Worm (Caenorhabditis elegans) whole organism, L4 larva: Measurements from ENCODE around the gene gpa-18.
A peak's percentile ranks its signal among the peaks of the same experiment; 100 is the strongest.

Source experiments
- D1046.2 ChIP-seq: fragments of 200-800 bp; sonication (Bioruptor generic); IDR thresholded peaks from 2 replicates; pipeline ENCODE4 v1.3.6; 2022; ENCODE audit warnings: missing genetic modification characterization, missing compliant biosample characterization
- F49E8.2 ChIP-seq: sonication (generic microtip); optimal IDR thresholded peaks from 2 replicates; lab custom pipeline; 2016; ENCODE audit warnings: missing compliant biosample characterization, mild to moderate bottlenecking, missing genetic modification characterization, borderline replicate concordance
- ZK546.5 ChIP-seq, 2 experiments: sonication (generic microtip); optimal IDR thresholded peaks; 2 replicates each; lab custom pipeline; 2017; ENCODE audit warnings: missing biosample characterization in 2 of 2, missing genetic modification characterization in 2 of 2
- aha-1 ChIP-seq: fragments of 150-350 bp; peaks from one replicate; lab custom pipeline; 2014; ENCODE audit warnings: missing biosample characterization, missing genetic modification characterization
- aly-2 ChIP-seq: sonication (generic microtip); optimal IDR thresholded peaks from 2 replicates; lab custom pipeline; 2018; ENCODE audit warnings: missing biosample characterization, missing genetic modification characterization
- arid-1 ChIP-seq: fragments of 200-800 bp; sonication (Bioruptor generic); conservative IDR thresholded peaks from 2 replicates; pipeline ENCODE4 v1.3.6; 2022; ENCODE audit warnings: missing genetic modification reagents, missing genetic modification characterization, missing compliant biosample characterization
- ceh-20 ChIP-seq: fragments of 200-800 bp; sonication (Bioruptor generic); IDR thresholded peaks from 2 replicates; pipeline ENCODE4 v1.3.6; 2022; ENCODE audit warnings: missing genetic modification reagents, missing genetic modification characterization, missing compliant biosample characterization
- ceh-28 ChIP-seq: fragments of 150-350 bp; optimal IDR thresholded peaks from 2 replicates; lab custom pipeline; 2014; ENCODE audit warnings: missing biosample characterization, missing genetic modification reagents, missing genetic modification characterization
- ceh-44 ChIP-seq: fragments of 200-800 bp; sonication (Bioruptor generic); IDR thresholded peaks from 2 replicates; pipeline ENCODE4 v1.3.6; 2022; ENCODE audit warnings: missing genetic modification reagents, missing genetic modification characterization, missing compliant biosample characterization
- ceh-62 ChIP-seq: sonication (generic microtip); optimal IDR thresholded peaks from 2 replicates; lab custom pipeline; 2017; ENCODE audit warnings: missing biosample characterization, missing genetic modification characterization
- ceh-82 ChIP-seq: sonication (generic microtip); optimal IDR thresholded peaks from 2 replicates; lab custom pipeline; 2017; ENCODE audit warnings: missing biosample characterization, missing genetic modification characterization
- dmd-6 ChIP-seq: fragments of 200-800 bp; sonication (Bioruptor generic); IDR thresholded peaks from 2 replicates; pipeline ENCODE4 v1.3.6; 2022; ENCODE audit warnings: missing genetic modification reagents, missing genetic modification characterization, missing compliant biosample characterization
- dmd-8 ChIP-seq: fragments of 200-800 bp; sonication (Bioruptor generic); IDR thresholded peaks from 2 replicates; pipeline ENCODE4 v1.3.6; 2022; ENCODE audit warnings: missing genetic modification characterization, missing compliant biosample characterization
- dmd-9 ChIP-seq: fragments of 200-800 bp; sonication (Bioruptor generic); IDR thresholded peaks from 2 replicates; pipeline ENCODE4 v1.3.6; 2022; ENCODE audit warnings: missing genetic modification reagents, missing genetic modification characterization, missing compliant biosample characterization
- dpl-1 ChIP-seq: fragments of 150-350 bp; optimal IDR thresholded peaks from 2 replicates; lab custom pipeline; 2014; ENCODE audit warnings: missing biosample characterization, missing genetic modification reagents, missing genetic modification characterization
- duxl-1 ChIP-seq: sonication (generic microtip); optimal IDR thresholded peaks from 2 replicates; lab custom pipeline; 2016; ENCODE audit warnings: mild to moderate bottlenecking, missing genetic modification characterization, moderate library complexity, missing compliant biosample characterization; ENCODE audit not compliant: poor library complexity
- egl-27 ChIP-seq: sonication (generic microtip); optimal IDR thresholded peaks from 3 replicates; lab custom pipeline; 2017; ENCODE audit warnings: missing biosample characterization, missing genetic modification reagents, missing genetic modification characterization
- fkh-10 ChIP-seq: fragments of 150-350 bp; optimal IDR thresholded peaks from 2 replicates; lab custom pipeline; 2014; ENCODE audit warnings: missing biosample characterization, missing genetic modification reagents, missing genetic modification characterization
- fos-1 ChIP-seq: fragments of 150-350 bp; optimal IDR thresholded peaks from 2 replicates; lab custom pipeline; 2014; ENCODE audit warnings: missing biosample characterization, missing genetic modification characterization
- jun-1 ChIP-seq: fragments of 150-350 bp; optimal IDR thresholded peaks from 2 replicates; lab custom pipeline; 2014; ENCODE audit warnings: missing biosample characterization, missing genetic modification reagents, missing genetic modification characterization
- lim-7 ChIP-seq: fragments of 200-800 bp; sonication (Bioruptor generic); IDR thresholded peaks from 2 replicates; pipeline ENCODE4 v1.3.6; 2022; ENCODE audit warnings: missing genetic modification characterization, missing compliant biosample characterization
- lin-1 ChIP-seq: fragments of 200-800 bp; sonication (Bioruptor generic); IDR thresholded peaks from 2 replicates; pipeline ENCODE4 v1.3.6; 2022; ENCODE audit warnings: missing genetic modification reagents, missing genetic modification characterization, missing compliant biosample characterization
- lin-15B ChIP-seq: fragments of 150-350 bp; sonication (generic microtip); optimal IDR thresholded peaks from 3 replicates; lab custom pipeline; 2014; ENCODE audit warnings: missing biosample characterization, missing genetic modification characterization
- lin-38 ChIP-seq: fragments of 200-800 bp; sonication (Bioruptor generic); IDR thresholded peaks from 2 replicates; pipeline ENCODE4 v1.3.6; 2022; ENCODE audit warnings: missing genetic modification reagents, missing genetic modification characterization, missing compliant biosample characterization
- madf-9 ChIP-seq: fragments of 200-800 bp; sonication (Bioruptor generic); conservative IDR thresholded peaks from 2 replicates; pipeline ENCODE4 v1.3.6; 2022; ENCODE audit warnings: missing genetic modification reagents, missing genetic modification characterization, missing compliant biosample characterization
- mdt-29 ChIP-seq: fragments of 200-800 bp; sonication (Bioruptor generic); IDR thresholded peaks from 2 replicates; pipeline ENCODE4 v1.3.6; 2022; ENCODE audit warnings: missing genetic modification reagents, missing genetic modification characterization, missing compliant biosample characterization
- mep-1 ChIP-seq: fragments of 150-350 bp; sonication (generic microtip); optimal IDR thresholded peaks from 3 replicates; lab custom pipeline; 2014; ENCODE audit warnings: missing biosample characterization, missing genetic modification characterization
- mxl-2 ChIP-seq: fragments of 200-800 bp; sonication (Bioruptor generic); conservative IDR thresholded peaks from 2 replicates; pipeline ENCODE4 v1.3.6; 2022; ENCODE audit warnings: missing genetic modification reagents, missing genetic modification characterization, missing compliant biosample characterization
- mxl-3 ChIP-seq: fragments of 200-800 bp; sonication (Bioruptor generic); optimal IDR thresholded peaks from 2 replicates; lab custom pipeline; 2018; ENCODE audit warnings: mild to moderate bottlenecking, missing genetic modification characterization, missing compliant biosample characterization
- nhr-10 ChIP-seq: fragments of 150-350 bp; optimal IDR thresholded peaks from 2 replicates; lab custom pipeline; 2014; ENCODE audit warnings: missing biosample characterization, missing genetic modification characterization
- nhr-11 ChIP-seq: fragments of 150-350 bp; optimal IDR thresholded peaks from 2 replicates; lab custom pipeline; 2014; ENCODE audit warnings: missing biosample characterization, missing genetic modification characterization
- nhr-237 ChIP-seq: sonication (generic microtip); optimal IDR thresholded peaks from 2 replicates; lab custom pipeline; 2017; ENCODE audit warnings: missing biosample characterization, missing genetic modification characterization
- nhr-28 ChIP-seq: fragments of 150-350 bp; optimal IDR thresholded peaks from 2 replicates; lab custom pipeline; 2014; ENCODE audit warnings: missing biosample characterization, missing genetic modification characterization
- nhr-42 ChIP-seq: fragments of 200-800 bp; sonication (Bioruptor generic); IDR thresholded peaks from 2 replicates; pipeline ENCODE4 v1.3.6; 2022; ENCODE audit warnings: missing genetic modification characterization, missing compliant biosample characterization
- php-3 ChIP-seq: fragments of 200-800 bp; sonication (Bioruptor generic); IDR thresholded peaks from 2 replicates; pipeline ENCODE4 v1.3.6; 2022; ENCODE audit warnings: missing genetic modification reagents, missing genetic modification characterization, missing compliant biosample characterization
- rbr-2 ChIP-seq: sonication (generic microtip); optimal IDR thresholded peaks from 2 replicates; lab custom pipeline; 2016; ENCODE audit warnings: missing genotype, missing genetic modification characterization, missing compliant biosample characterization
- skn-1 ChIP-seq: fragments of 150-350 bp; optimal IDR thresholded peaks from 2 replicates; lab custom pipeline; 2014; ENCODE audit warnings: missing biosample characterization, missing genetic modification characterization
- snpc-1.2 ChIP-seq: fragments of 200-800 bp; sonication (Bioruptor generic); IDR thresholded peaks from 2 replicates; pipeline ENCODE4 v1.3.6; 2022; ENCODE audit warnings: missing genetic modification reagents, missing genetic modification characterization, missing compliant biosample characterization
- unc-130 ChIP-seq: sonication (generic microtip); optimal IDR thresholded peaks from 2 replicates; lab custom pipeline; 2016; ENCODE audit warnings: missing genetic modification reagents, missing genetic modification characterization, missing compliant biosample characterization
- unc-62 ChIP-seq, 3 experiments: fragments of 150-350 bp in 1 of 3; sonication (generic microtip); optimal IDR thresholded peaks in 2 of 3; peaks in 1 of 3; 1 replicate in 1 of 3; 2 replicates in 2 of 3; lab custom pipeline; 2014 to 2017; ENCODE audit warnings: missing biosample characterization in 3 of 3, missing genetic modification characterization in 3 of 3, missing genetic modification reagents in 3 of 3, missing genotype in 1 of 3
- zag-1 ChIP-seq: fragments of 150-350 bp; optimal IDR thresholded peaks from 2 replicates; lab custom pipeline; 2014; ENCODE audit warnings: missing biosample characterization, missing genetic modification characterization

Gene gpa-18

DNA sequence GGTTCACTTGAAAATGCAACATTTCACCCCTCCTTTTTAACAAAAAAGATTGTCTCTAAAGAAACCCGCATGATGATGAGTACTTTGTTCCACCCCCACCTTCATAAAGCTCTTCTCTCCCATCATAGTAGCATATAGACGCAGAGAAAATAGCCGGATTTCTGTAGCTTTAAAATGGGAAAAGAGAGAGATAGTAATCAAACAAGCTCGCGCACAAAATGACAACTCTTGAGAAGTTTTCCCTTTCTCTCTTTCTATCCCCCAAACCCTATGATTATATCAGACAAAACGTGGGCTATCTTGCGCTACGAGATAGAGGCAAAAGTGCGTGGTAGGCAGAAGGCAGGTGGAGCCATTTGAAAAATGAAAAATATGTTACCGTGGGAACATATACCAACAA, 7.1 kb upstream of the gpa-18 start:
- TF ChIP-seq unc-62 (GFP tag; optimal IDR thresholded peaks at IDR 0.05 in 1 of 2; lab: Kevin White, UChicago) (peak in 1 of 2 experiments; percentile 67), unc-62 (tag; optimal IDR thresholded peaks at IDR 0.05; lab: Kevin White, UChicago) (no peak), lin-1 (GFP tag; lab: Robert Waterston, UW) (no peak)

DNA sequence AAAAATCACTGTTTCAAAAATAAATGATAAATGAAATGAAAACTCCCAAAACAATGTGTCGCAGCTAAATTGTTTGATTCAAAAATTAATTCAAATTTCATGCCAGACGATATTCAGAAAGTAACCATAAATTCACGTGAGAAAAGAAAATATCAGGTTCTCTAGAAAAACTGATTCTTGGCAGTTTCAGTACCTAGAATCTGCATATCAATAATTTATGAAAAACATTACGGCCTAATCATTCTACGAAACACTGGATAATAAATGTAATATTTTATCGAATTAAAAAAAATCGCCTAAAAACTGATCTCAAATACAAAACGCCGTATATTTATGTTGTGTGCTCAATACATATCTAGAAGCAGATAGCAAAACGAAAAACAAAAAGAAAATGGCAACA, 5.4 kb upstream of the gpa-18 start:
- no peak for TF ChIP-seq dmd-8 (GFP tag; lab: Robert Waterston, UW)
- peak; percentile 43 for TF ChIP-seq nhr-11 (tag; lab: Kevin White, UChicago)

DNA sequence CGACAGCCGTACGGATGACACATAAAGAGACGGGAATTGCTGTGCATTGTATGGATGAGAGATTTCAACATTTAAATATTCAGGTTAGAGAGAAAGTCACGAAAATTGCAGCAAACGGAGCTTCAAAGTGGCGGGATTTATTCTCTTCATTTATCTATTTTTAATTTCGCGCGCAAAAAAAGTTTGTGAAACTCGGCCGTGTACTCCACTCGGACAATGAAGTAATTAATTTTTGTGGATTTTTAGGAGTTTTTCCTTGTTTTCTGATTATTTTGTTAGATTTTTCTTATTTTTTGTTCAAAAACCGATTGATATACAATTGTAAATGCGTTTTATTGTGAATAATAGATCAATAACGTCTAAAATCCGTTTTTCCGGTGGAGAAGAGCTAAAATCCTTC, 7.4 kb downstream of the gpa-18 start:
- TF ChIP-seq lin-38 (GFP tag; lab: Robert Waterston, UW): peak; percentile 49
- no peak for TF ChIP-seq D1046.2
- no peak for TF ChIP-seq rbr-2 (tag; lab: Kevin White, UChicago)
- TF ChIP-seq ceh-62: no peak
- TF ChIP-seq jun-1 (tag; lab: Kevin White, UChicago): no peak
- TF ChIP-seq dpl-1: peak; percentile 84
- no peak for TF ChIP-seq aha-1
- TF ChIP-seq skn-1 (tag; lab: Kevin White, UChicago): no peak
- no peak for TF ChIP-seq ZK546.5 (tag; optimal IDR thresholded peaks at IDR 0.05; lab: Kevin White, UChicago)
- peak; percentile 36; the same call in 1 of the 2 replicates for TF ChIP-seq snpc-1.2 (GFP tag; lab: Robert Waterston, UW)
- peak; percentile 13 for TF ChIP-seq F49E8.2 (tag; lab: Kevin White, UChicago)
- no peak for TF ChIP-seq zag-1 (tag; lab: Kevin White, UChicago)
- TF ChIP-seq duxl-1 (tag; lab: Kevin White, UChicago): no peak

DNA sequence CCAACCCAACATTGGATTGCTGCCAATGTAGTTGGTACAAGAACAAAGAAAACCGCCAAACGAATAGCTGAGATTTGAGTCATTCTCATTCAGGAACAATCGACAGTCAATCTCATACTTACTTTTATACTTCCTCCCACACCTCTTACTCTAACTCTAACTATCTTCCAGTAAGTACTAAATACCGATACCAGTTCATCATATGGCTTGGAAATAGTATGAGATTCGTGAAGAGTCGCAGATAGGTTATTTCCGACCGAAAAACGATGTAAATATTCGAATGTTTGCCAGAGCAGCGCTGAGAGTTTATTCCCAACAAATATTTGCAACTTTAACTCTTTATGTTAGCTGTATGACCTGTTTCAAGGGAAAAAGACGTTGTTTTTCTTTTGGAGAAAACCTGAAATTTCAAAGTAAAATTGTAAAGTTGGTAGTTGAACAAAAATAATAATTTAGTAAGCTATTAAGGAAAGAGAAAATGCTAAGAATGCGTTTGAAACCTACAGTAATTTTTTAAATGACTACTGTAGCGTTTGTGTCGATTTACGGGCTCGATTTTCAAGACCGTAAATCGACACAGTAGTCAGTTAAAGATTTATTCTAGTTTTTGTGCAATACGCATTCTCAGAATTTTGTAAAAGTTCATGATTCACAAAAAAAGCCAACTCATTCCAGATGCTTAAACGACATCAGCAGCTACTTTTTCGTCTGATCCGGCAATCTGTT, 8.8 kb downstream of the gpa-18 start, which contains the start of the genes W03F8.6 and mtrf-1L:
Gene W03F8.6, minus strand, starts transcription at position 101 of the 726 bp plus-strand sequence.
Gene mtrf-1L, plus strand, starts transcription at position 676 of the 726 bp plus-strand sequence.
- TF ChIP-seq D1046.2 (no peak), lin-1 (GFP tag; lab: Robert Waterston, UW) (no peak), nhr-28 (tag; lab: Kevin White, UChicago) (no peak), mxl-2 (GFP tag; lab: Robert Waterston, UW) (no peak), snpc-1.2 (GFP tag; lab: Robert Waterston, UW) (no peak), dmd-9 (GFP tag; lab: Robert Waterston, UW) (no peak)

DNA sequence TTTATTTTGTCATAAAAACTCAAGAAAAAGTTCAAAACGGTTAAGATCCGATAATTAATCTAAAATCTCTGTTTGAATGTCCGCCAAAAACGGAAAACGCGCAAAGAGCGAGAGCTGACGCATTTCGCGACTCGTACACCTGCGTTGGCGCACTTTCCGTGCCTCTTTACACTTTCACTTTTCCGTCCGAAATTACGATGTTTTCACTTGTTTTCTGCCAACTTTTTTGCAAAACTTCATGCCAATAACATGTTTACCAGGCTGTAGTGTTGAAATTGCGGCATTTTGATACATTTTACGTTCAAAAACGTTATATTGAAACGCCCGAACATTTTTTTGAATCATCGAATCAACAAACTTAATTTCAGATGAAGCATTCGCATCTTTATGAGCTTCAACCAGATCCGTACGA, 11.7 kb downstream of the gpa-18 start, which contains the start of gene W03F8.4:
Gene W03F8.4, plus strand, starts transcription at position 369 of the 412 bp plus-strand sequence.
- TF ChIP-seq lin-15B (tag; lab: Kevin White, UChicago): peak; percentile 69
- TF ChIP-seq ceh-82: no peak
- TF ChIP-seq fkh-10: peak; percentile 24
- peak; percentile 90 for TF ChIP-seq ceh-20
- TF ChIP-seq nhr-42: peak; percentile 82
- no peak for TF ChIP-seq nhr-237 (tag; lab: Kevin White, UChicago)
- TF ChIP-seq lim-7 (GFP tag; lab: Robert Waterston, UW): no peak; the same call in 1 of the 2 replicates
- TF ChIP-seq duxl-1 (tag; lab: Kevin White, UChicago): peak; percentile 90
- TF ChIP-seq aha-1: peak; percentile 97
- TF ChIP-seq dmd-6 (GFP tag; lab: Robert Waterston, UW): peak; percentile 87
- TF ChIP-seq unc-130 (GFP tag; lab: Kevin White, UChicago): peak; percentile 51
- TF ChIP-seq D1046.2: 0 out of 2 replicates have a peak, but pooled peaks have one; percentile 47
- TF ChIP-seq php-3 (GFP tag; lab: Robert Waterston, UW): peak; percentile 83
- no peak for TF ChIP-seq ceh-28
- TF ChIP-seq fos-1 (tag; lab: Kevin White, UChicago): no peak
- no peak for TF ChIP-seq nhr-10
- TF ChIP-seq egl-27 (tag; lab: Kevin White, UChicago): no peak
- peak; percentile 86; the same call in 1 of the 2 replicates for TF ChIP-seq arid-1
- TF ChIP-seq ceh-44 (GFP tag; lab: Robert Waterston, UW): no peak
- TF ChIP-seq mxl-3: peak; percentile 55
- peak; percentile 56; the same call in 1 of the 2 replicates for TF ChIP-seq mdt-29
- TF ChIP-seq mep-1 (tag; lab: Kevin White, UChicago): peak; percentile 95
- TF ChIP-seq lin-1 (GFP tag; lab: Robert Waterston, UW): peak; percentile 91
- TF ChIP-seq aly-2 (tag; lab: Kevin White, UChicago): no peak
- TF ChIP-seq madf-9 (GFP tag; lab: Robert Waterston, UW): 0 out of 2 replicates have a peak, but pooled peaks have one; percentile 54
- TF ChIP-seq skn-1 (tag; lab: Kevin White, UChicago): no peak
- peak; percentile 85 for TF ChIP-seq nhr-11 (tag; lab: Kevin White, UChicago)
